Fruit fly (Drosophila melanogaster): ENCODE results near the gene CG32409.

CG32409 gene

dm6 chr3L:5932363-5932914 lies 33.1 kb downstream of the CG32409 start, which contains the start of gene Rcc1 (continued):
- TF ChIP-seq pzg (GFP tag; optimal IDR thresholded peaks at IDR 0.05) (peak; percentile 90), CG4424 (GFP tag; optimal IDR thresholded peaks at IDR 0.05) (peak; percentile 8), CG12659 (GFP tag; optimal IDR thresholded peaks at IDR 0.05) (peak; percentile 48), CG3163 (GFP tag; optimal IDR thresholded peaks at IDR 0.05) (peak; percentile 30), dpn (GFP tag; optimal IDR thresholded peaks at IDR 0.05) (peak; percentile 14 to 24), CG15011 (GFP tag; optimal IDR thresholded peaks at IDR 0.05) (no peak), HLH54F (GFP tag; optimal IDR thresholded peaks at IDR 0.05) (peak; percentile 18), CG17186 (GFP tag; optimal IDR thresholded peaks at IDR 0.05) (peak; percentile 97), CG33213 (GFP tag; optimal IDR thresholded peaks at IDR 0.05) (peak; percentile 63), CG9609 (GFP tag; optimal IDR thresholded peaks at IDR 0.05) (peak; percentile 8), CG34224 (GFP tag; IDR thresholded peaks at IDR 0.05; ENCODE audit: partially characterized antibody) (peak; percentile 52; the same call in 1 of the 3 replicates), CG7987 (GFP tag; optimal IDR thresholded peaks at IDR 0.05) (no peak), jumu (GFP tag; optimal IDR thresholded peaks at IDR 0.05) (peak; percentile 34), CG13287 (GFP tag; IDR thresholded peaks at IDR 0.05; ENCODE audit: partially characterized antibody) (peak; percentile 78), org-1 (GFP tag; optimal IDR thresholded peaks at IDR 0.05) (no peak), zfh2 (GFP tag; optimal IDR thresholded peaks at IDR 0.05) (peak; percentile 15), CG8281 (tag; optimal IDR thresholded peaks at IDR 0.05) (no peak), Opbp (GFP tag; IDR thresholded peaks at IDR 0.05; ENCODE audit: partially characterized antibody) (peak; percentile 56; the same call in 2 of the 3 replicates), otp (GFP tag; IDR thresholded peaks at IDR 0.05) (0 out of 3 replicates have a peak, but pooled peaks have one; percentile 9), CG2116 (GFP tag; optimal IDR thresholded peaks at IDR 0.05) (peak; percentile 99), nerfin-2 (GFP tag; IDR thresholded peaks at IDR 0.05; ENCODE audit: partially characterized antibody) (peak; percentile 53; the same call in 1 of the 2 replicates), Camta (GFP tag; optimal IDR thresholded peaks at IDR 0.05) (no peak), sc (optimal IDR thresholded peaks at IDR 0.05) (no peak), sc (GFP tag; optimal IDR thresholded peaks at IDR 0.05) (no peak), chn (GFP tag; optimal IDR thresholded peaks at IDR 0.05) (peak; percentile 3), BEAF-32 (GFP tag; optimal IDR thresholded peaks at IDR 0.05) (peak; percentile 74), CG1603 (tag; optimal IDR thresholded peaks at IDR 0.05) (peak; percentile 80), bbx (GFP tag; IDR thresholded peaks at IDR 0.05; ENCODE audit: partially characterized antibody) (peak; percentile 49; the same call in 1 of the 2 replicates), pho (GFP tag; optimal IDR thresholded peaks at IDR 0.05) (peak; percentile 42), bigmax (GFP tag; optimal IDR thresholded peaks at IDR 0.05) (peak; percentile 94), Xrp1 (GFP tag; IDR thresholded peaks at IDR 0.05) (0 out of 2 replicates have a peak, but pooled peaks have one; percentile 29), CG9876 (GFP tag; optimal IDR thresholded peaks at IDR 0.05) (peak; percentile 26), gcm (GFP tag; optimal IDR thresholded peaks at IDR 0.05) (no peak), Nf-YB (GFP tag; optimal IDR thresholded peaks at IDR 0.05) (peak; percentile 24), CG14860 (GFP tag; IDR thresholded peaks at IDR 0.05; ENCODE audit: partially characterized antibody) (peak; percentile 39; the same call in 1 of the 3 replicates), D (optimal IDR thresholded peaks at IDR 0.05) (peak; percentile 72), D (GFP tag; optimal IDR thresholded peaks at IDR 0.05) (no peak), CG13775 (GFP tag; optimal IDR thresholded peaks at IDR 0.05) (peak; percentile 5), CG6791 (GFP tag; IDR thresholded peaks at IDR 0.05; ENCODE audit: partially characterized antibody) (0 out of 3 replicates have a peak, but pooled peaks have one; percentile 46), abd-A (tag; optimal IDR thresholded peaks at IDR 0.05) (no peak), vfl (GFP tag; optimal IDR thresholded peaks at IDR 0.05) (peak; percentile 29), CG18262 (tag; optimal IDR thresholded peaks at IDR 0.05) (peak; percentile 4)
